Fruit fly (Drosophila melanogaster): ENCODE measurements around the gene a6.

dm6 chrX:1681266-1681665 lies 14.4 kb downstream of the a6 start, which contains the start of gene CG14797:
- TF ChIP-seq CG6854 (GFP tag; optimal IDR thresholded peaks at IDR 0.05) (no peak), CG10631 (GFP tag; optimal IDR thresholded peaks at IDR 0.05) (no peak), Lpt (GFP tag; optimal IDR thresholded peaks at IDR 0.05) (no peak), CG8319 (GFP tag; optimal IDR thresholded peaks at IDR 0.05) (no peak), Ets21C (GFP tag; optimal IDR thresholded peaks at IDR 0.05) (no peak)
